Worm (Caenorhabditis elegans): ENCODE results near the gene srv-10.

srv-10 gene

ce11 chrV:13406032-13406431 lies 17.7 kb upstream of the srv-10 start, which contains the start of gene cutl-1:
TSS of gene cutl-1 (minus strand) at chrV:13406114.
- no peak for TF ChIP-seq F10E7.11 (tag; optimal IDR thresholded peaks at IDR 0.05)
- no peak for TF ChIP-seq zfh-2 (GFP tag; conservative IDR thresholded peaks at IDR 0.05)
- TF ChIP-seq ZK185.1 (tag; optimal IDR thresholded peaks at IDR 0.05; ENCODE audit: poor library complexity, severe bottlenecking): no peak
- TF ChIP-seq ceh-58 (GFP tag; IDR thresholded peaks at IDR 0.05): no peak
- TF ChIP-seq mel-28 (tag; optimal IDR thresholded peaks at IDR 0.05; ENCODE audit: borderline replicate concordance): no peak
- peak; percentile 89 for TF ChIP-seq attf-3 (GFP tag; conservative IDR thresholded peaks at IDR 0.05)
- no peak for TF ChIP-seq F52B5.7 (tag; optimal IDR thresholded peaks at IDR 0.05)
- TF ChIP-seq fkh-3 (tag; optimal IDR thresholded peaks at IDR 0.05): no peak
- TF ChIP-seq madf-8 (GFP tag; conservative IDR thresholded peaks at IDR 0.05): peak; percentile 60
- no peak for TF ChIP-seq lin-26 (GFP tag; IDR thresholded peaks at IDR 0.05)
- TF ChIP-seq Y53F4B.3 (GFP tag; IDR thresholded peaks at IDR 0.05): no peak
- no peak for TF ChIP-seq zim-3 (tag; optimal IDR thresholded peaks at IDR 0.05)
- TF ChIP-seq F49E8.2 (tag; optimal IDR thresholded peaks at IDR 0.05; ENCODE audit: insufficient read depth): no peak
- TF ChIP-seq lsl-1 (GFP tag; optimal IDR thresholded peaks at IDR 0.05): peak; percentile 49
- TF ChIP-seq madf-6 (GFP tag; IDR thresholded peaks at IDR 0.05): peak; percentile 73

DNA sequence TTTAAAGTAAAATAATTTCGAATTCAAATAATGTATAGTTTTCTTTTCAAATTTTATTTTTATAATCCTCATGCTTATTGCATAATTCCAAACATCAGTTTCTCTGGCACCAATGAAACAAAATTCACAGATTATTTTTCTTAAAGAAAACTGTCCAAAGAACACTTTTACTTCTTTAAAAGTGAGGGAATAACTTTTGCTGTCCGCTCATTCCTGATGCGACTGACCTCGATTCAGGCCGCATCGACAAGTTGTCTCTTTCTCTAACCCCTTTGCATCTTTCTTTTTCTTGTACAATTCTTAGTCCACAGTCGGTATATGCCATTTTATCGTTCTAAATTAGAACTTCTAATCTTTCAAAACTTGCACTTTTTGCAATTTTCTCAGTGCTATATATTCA lies 17.2 kb upstream of the srv-10 start, which contains the start of gene F53F1.2:
TSS of gene F53F1.2 (plus strand) at position 306 of the 400 bp plus-strand sequence.
- TF ChIP-seq fkh-3 (tag; optimal IDR thresholded peaks at IDR 0.05) (no peak), ccch-3 (GFP tag; optimal IDR thresholded peaks at IDR 0.05) (no peak), sdz-38 (tag; optimal IDR thresholded peaks at IDR 0.05) (no peak), ets-4 (GFP tag; optimal IDR thresholded peaks at IDR 0.05) (no peak), sea-2 (GFP tag; IDR thresholded peaks at IDR 0.05) (no peak), B0261.1 (tag; optimal IDR thresholded peaks at IDR 0.05) (no peak), ceh-58 (GFP tag; IDR thresholded peaks at IDR 0.05) (no peak), Y79H2A.3 (GFP tag; conservative IDR thresholded peaks at IDR 0.05) (no peak)

DNA sequence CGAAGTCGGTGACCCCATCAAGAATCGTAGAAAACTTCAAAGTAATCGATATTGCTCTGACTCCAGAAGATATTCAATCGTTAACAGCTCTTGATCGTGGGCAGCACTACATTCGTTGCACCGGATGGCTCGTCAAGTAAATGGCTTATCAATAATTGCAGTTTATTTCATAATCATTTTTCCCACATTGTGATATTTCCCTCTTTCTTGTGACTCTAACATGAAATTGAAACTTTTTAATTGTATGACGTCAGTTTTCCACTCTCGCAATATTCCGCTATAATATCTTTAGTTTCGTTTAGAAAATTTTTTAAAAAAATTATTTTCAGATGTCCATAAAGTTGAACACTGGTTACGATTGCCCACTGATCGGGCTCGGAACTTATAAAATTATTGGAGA lies 15.8 kb upstream of the srv-10 start, which contains the start of gene F53F1.3:
TSS of gene F53F1.3 (plus strand) at position 330 of the 400 bp plus-strand sequence.
- TF ChIP-seq F52B5.7 (tag; optimal IDR thresholded peaks at IDR 0.05) (no peak), atf-7 (tag; optimal IDR thresholded peaks at IDR 0.05) (peak; percentile 21), ztf-26 (tag; optimal IDR thresholded peaks at IDR 0.05) (no peak), nhr-80 (tag; optimal IDR thresholded peaks at IDR 0.05) (peak; percentile 55), attf-3 (GFP tag; conservative IDR thresholded peaks at IDR 0.05) (0 out of 2 replicates have a peak, but pooled peaks have one; percentile 18), cebp-1 (GFP tag; IDR thresholded peaks at IDR 0.05) (peak; percentile 57; the same call in 1 of the 2 replicates), cebp-1 (tag; optimal IDR thresholded peaks at IDR 0.05) (peak; percentile 67), dox-1 (GFP tag; IDR thresholded peaks at IDR 0.05) (0 out of 2 replicates have a peak, but pooled peaks have one; percentile 27), madf-3 (GFP tag; IDR thresholded peaks at IDR 0.05) (0 out of 2 replicates have a peak, but pooled peaks have one; percentile 20), B0035.1 (tag; optimal IDR thresholded peaks at IDR 0.05) (no peak), F55B11.4 (tag; optimal IDR thresholded peaks at IDR 0.05; ENCODE audit: borderline replicate concordance, insufficient read depth) (no peak)

DNA sequence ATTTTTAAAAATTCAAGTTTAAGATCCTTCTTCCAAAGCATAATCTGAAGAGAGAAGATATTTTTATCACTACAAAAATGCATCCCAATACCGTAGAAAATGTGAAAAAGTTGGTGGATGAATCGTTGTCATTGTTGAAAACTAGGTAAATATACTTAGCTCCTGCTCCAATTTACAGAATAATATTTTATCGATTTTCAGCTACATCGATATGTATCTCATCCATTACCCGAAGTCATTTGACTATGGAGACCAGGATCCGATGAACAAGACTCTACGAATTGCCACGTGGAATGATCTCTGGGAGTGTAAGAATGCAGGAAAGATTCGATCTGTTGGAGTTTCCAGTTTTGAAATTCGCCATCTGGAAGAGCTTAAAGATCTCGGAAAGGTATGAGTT lies 15.3 kb upstream of the srv-10 start:
- TF ChIP-seq attf-3 (GFP tag; conservative IDR thresholded peaks at IDR 0.05) (0 out of 2 replicates have a peak, but pooled peaks have one; percentile 6), F37B4.10 (GFP tag; IDR thresholded peaks at IDR 0.05) (no peak), sptf-2 (GFP tag; optimal IDR thresholded peaks at IDR 0.05) (no peak), Y53G8AR.9 (GFP tag; conservative IDR thresholded peaks at IDR 0.05) (0 out of 2 replicates have a peak, but pooled peaks have one; percentile 46), ztf-3 (GFP tag; optimal IDR thresholded peaks at IDR 0.05) (no peak), ztf-18 (tag; optimal IDR thresholded peaks at IDR 0.05) (no peak)

All from whole organism, young adult.